Worm (Caenorhabditis elegans) whole organism, mixed stage, embryonic: Measurements from ENCODE around the gene pef-1.

ENCODE experiments used
- M03D4.4 ChIP-seq: sonication (generic microtip); optimal IDR thresholded peaks from 2 replicates; lab custom pipeline; 2017; ENCODE audit warnings: mild to moderate bottlenecking, missing genetic modification characterization, missing compliant biosample characterization
- blmp-1 ChIP-seq: fragments of 150-350 bp; optimal IDR thresholded peaks from 2 replicates; lab custom pipeline; 2014; ENCODE audit warnings: missing biosample characterization, missing genetic modification characterization
- ceh-39 ChIP-seq: fragments of 150-350 bp; optimal IDR thresholded peaks from 2 replicates; lab custom pipeline; 2014; ENCODE audit warnings: missing biosample characterization, missing genetic modification characterization
- elt-3 ChIP-seq: fragments of 150-350 bp; optimal IDR thresholded peaks from 2 replicates; lab custom pipeline; 2014; ENCODE audit warnings: missing biosample characterization, missing genetic modification characterization
- ham-2 ChIP-seq: fragments of 200-800 bp; sonication (Bioruptor generic); optimal IDR thresholded peaks from 2 replicates; lab custom pipeline; 2018; ENCODE audit warnings: mild to moderate bottlenecking, missing genetic modification characterization, missing compliant biosample characterization
- mep-1 ChIP-seq: fragments of 150-350 bp; optimal IDR thresholded peaks from 2 replicates; lab custom pipeline; 2017; ENCODE audit warnings: missing biosample characterization, missing genetic modification reagents, missing genetic modification characterization, inconsistent platforms
- mls-2 ChIP-seq: sonication (generic microtip); optimal IDR thresholded peaks from 2 replicates; lab custom pipeline; 2016; ENCODE audit warnings: mild to moderate bottlenecking, missing genetic modification characterization, moderate library complexity, missing compliant biosample characterization
- nhr-12 ChIP-seq: fragments of 150-350 bp; optimal IDR thresholded peaks from 2 replicates; lab custom pipeline; 2014; ENCODE audit warnings: missing biosample characterization, missing genetic modification characterization
- nhr-237 ChIP-seq: fragments of 150-350 bp; optimal IDR thresholded peaks from 2 replicates; lab custom pipeline; 2014; ENCODE audit warnings: missing biosample characterization, missing genetic modification characterization
- unc-62 ChIP-seq: fragments of 150-350 bp; optimal IDR thresholded peaks from 2 replicates; lab custom pipeline; 2014; ENCODE audit warnings: missing biosample characterization, missing genetic modification reagents, missing genetic modification characterization

DNA sequence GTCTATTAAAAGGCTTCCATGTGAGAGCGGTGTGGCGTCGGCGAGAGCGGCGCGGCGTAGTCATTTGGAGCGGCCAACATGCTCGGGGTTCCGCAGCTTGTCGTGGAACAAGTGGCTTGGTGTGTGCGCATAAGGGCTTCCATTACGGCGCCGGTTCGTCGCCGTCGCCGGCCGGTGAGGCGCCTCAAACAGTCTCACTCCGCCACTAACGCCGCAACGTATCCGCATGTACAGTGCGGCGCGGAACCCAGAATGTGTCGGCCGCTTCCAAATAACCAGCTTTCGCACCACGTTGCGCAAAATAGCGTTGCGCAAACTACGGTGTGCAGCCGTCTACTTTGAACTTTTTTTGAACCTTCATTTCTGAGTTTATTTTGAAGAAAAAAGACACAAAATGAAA is 44.8 kb upstream of the pef-1 start:
- TF ChIP-seq M03D4.4 (tag; lab: Kevin White, UChicago): no peak
- no peak for TF ChIP-seq ham-2
- no peak for TF ChIP-seq nhr-12
- no peak for TF ChIP-seq blmp-1 (tag; lab: Kevin White, UChicago)
- TF ChIP-seq unc-62 (GFP tag; lab: Kevin White, UChicago): no peak
- TF ChIP-seq elt-3: no peak
- no peak for TF ChIP-seq mls-2 (tag; lab: Kevin White, UChicago)
- TF ChIP-seq mep-1 (tag; lab: Kevin White, UChicago): no peak
- TF ChIP-seq nhr-237 (tag; lab: Kevin White, UChicago): no peak
- TF ChIP-seq ceh-39 (tag; lab: Kevin White, UChicago): no peak
